Worm (Caenorhabditis elegans): Measurements from ENCODE around the gene srx-23.

- TF ChIP-seq ama-1 (optimal IDR thresholded peaks at IDR 0.05): no peak
- TF ChIP-seq hmg-4 (GFP tag; optimal IDR thresholded peaks at IDR 0.05): no peak
- no peak for TF ChIP-seq aly-1 (tag; optimal IDR thresholded peaks at IDR 0.05)
- TF ChIP-seq tbx-37 (GFP tag; conservative IDR thresholded peaks at IDR 0.05): no peak
- no peak for TF ChIP-seq scrt-1 (GFP tag; IDR thresholded peaks at IDR 0.05)
- TF ChIP-seq hmbx-1 (tag; optimal IDR thresholded peaks at IDR 0.05): no peak
- TF ChIP-seq flt-1 (GFP tag; IDR thresholded peaks at IDR 0.05): no peak
- no peak for TF ChIP-seq tbx-11 (GFP tag; IDR thresholded peaks at IDR 0.05)
These were observed 36.0 kb upstream of the srx-23 start, which contains the start of gene F48G7.12 for ce11 chrV:646129-646528.
